Fruit fly (Drosophila melanogaster) whole organism, embryonic: ENCODE results near the gene Rpp14b.

Experiments
- Atf3 ChIP-seq: fragments of 200-800 bp; sonication (Bioruptor generic); optimal IDR thresholded peaks from 3 replicates; lab custom pipeline; 2016; ENCODE audit warnings: missing biosample characterization, missing genetic modification characterization
- CG10366 ChIP-seq: fragments of 200-800 bp; sonication (Bioruptor generic); IDR thresholded peaks from 2 replicates; pipeline ENCODE4 v1.3.6; 2022; ENCODE audit warnings: missing biosample characterization, missing genetic modification characterization
- CG11247 ChIP-seq: fragments of 200-800 bp; sonication (Bioruptor generic); IDR thresholded peaks from 2 replicates; pipeline ENCODE4 v1.3.6; 2022; ENCODE audit warnings: missing biosample characterization, missing genetic modification characterization
- CG12391 ChIP-seq: fragments of 200-800 bp; sonication (Bioruptor generic); optimal IDR thresholded peaks from 3 replicates; lab custom pipeline; 2018; ENCODE audit warnings: missing biosample characterization, mild to moderate bottlenecking, missing genetic modification characterization, moderate library complexity
- CG12769 ChIP-seq: fragments of 200-800 bp; sonication (Bioruptor generic); optimal IDR thresholded peaks from 2 replicates; lab custom pipeline; 2019; ENCODE audit warnings: missing biosample characterization, mild to moderate bottlenecking, missing genetic modification characterization, moderate library complexity
- CG15011 ChIP-seq: fragments of 200-800 bp; sonication (Bioruptor generic); optimal IDR thresholded peaks from 3 replicates; lab custom pipeline; 2018; ENCODE audit warnings: missing biosample characterization, mild to moderate bottlenecking, missing genetic modification characterization
- CG1529 ChIP-seq: fragments of 200-800 bp; sonication (Bioruptor generic); optimal IDR thresholded peaks from 3 replicates; lab custom pipeline; 2018; ENCODE audit warnings: missing biosample characterization, missing genetic modification characterization
- CG17829 ChIP-seq: fragments of 200-800 bp; optimal IDR thresholded peaks from 2 replicates; lab custom pipeline; 2019; ENCODE audit warnings: missing biosample characterization, mild to moderate bottlenecking, missing genetic modification characterization, moderate library complexity
- CG1832 ChIP-seq: fragments of 200-800 bp; sonication (Bioruptor generic); optimal IDR thresholded peaks from 2 replicates; lab custom pipeline; 2017; ENCODE audit warnings: missing biosample characterization, mild to moderate bottlenecking, missing genetic modification characterization, inconsistent platforms
- CG2120 ChIP-seq: fragments of 200-800 bp; sonication (Bioruptor generic); optimal IDR thresholded peaks from 3 replicates; lab custom pipeline; 2016; ENCODE audit warnings: missing biosample characterization, missing genetic modification characterization
- CG2202 ChIP-seq: fragments of 200-800 bp; sonication (Bioruptor generic); optimal IDR thresholded peaks from 2 replicates; lab custom pipeline; 2018; ENCODE audit warnings: missing biosample characterization, mild to moderate bottlenecking, missing genetic modification characterization
- CG2712 ChIP-seq: fragments of 200-800 bp; optimal IDR thresholded peaks from 3 replicates; lab custom pipeline; 2019; ENCODE audit warnings: missing biosample characterization, mild to moderate bottlenecking, missing genetic modification characterization, moderate library complexity
- CG33213 ChIP-seq: fragments of 200-800 bp; sonication (Bioruptor generic); optimal IDR thresholded peaks from 3 replicates; lab custom pipeline; 2016; ENCODE audit warnings: missing biosample characterization, missing genetic modification characterization
- CG3407 ChIP-seq: fragments of 200-800 bp; sonication (Bioruptor generic); optimal IDR thresholded peaks from 2 replicates; lab custom pipeline; 2018; ENCODE audit warnings: missing biosample characterization, mild to moderate bottlenecking, missing genetic modification characterization
- CG34224 ChIP-seq: fragments of 200-800 bp; sonication (Bioruptor generic); IDR thresholded peaks from 3 replicates; pipeline ENCODE4 v1.3.6; 2022; ENCODE audit warnings: missing biosample characterization, missing genetic modification characterization; ENCODE audit not compliant: partially characterized antibody
- CG34376 ChIP-seq: fragments of 200-800 bp; sonication (Bioruptor generic); optimal IDR thresholded peaks from 2 replicates; lab custom pipeline; 2018; ENCODE audit warnings: missing biosample characterization, mild to moderate bottlenecking, missing genetic modification characterization
- CG43689 ChIP-seq: fragments of 200-800 bp; sonication (Bioruptor generic); IDR thresholded peaks from 2 replicates; pipeline ENCODE4 v1.3.6; 2022; ENCODE audit warnings: missing biosample characterization, missing genetic modification characterization
- CG4707 ChIP-seq: fragments of 200-800 bp; sonication (Bioruptor generic); optimal IDR thresholded peaks from 2 replicates; lab custom pipeline; 2018; ENCODE audit warnings: missing biosample characterization, mild to moderate bottlenecking, missing genetic modification characterization, moderate library complexity
- CG5245 ChIP-seq: fragments of 200-800 bp; sonication (Bioruptor generic); optimal IDR thresholded peaks from 3 replicates; lab custom pipeline; 2016; ENCODE audit warnings: missing biosample characterization, missing genetic modification characterization
- CG6254 ChIP-seq: fragments of 200-800 bp; sonication (Bioruptor generic); optimal IDR thresholded peaks from 3 replicates; lab custom pipeline; 2017; ENCODE audit warnings: mild to moderate bottlenecking, missing biosample characterization, missing genetic modification reagents, missing genetic modification characterization
- CG6683 ChIP-seq: fragments of 200-800 bp; sonication (Bioruptor generic); optimal IDR thresholded peaks from 2 replicates; lab custom pipeline; 2017; ENCODE audit warnings: missing biosample characterization, mild to moderate bottlenecking, missing genetic modification characterization, missing genetic modification reagents
- CG6791 ChIP-seq: fragments of 200-800 bp; sonication (Bioruptor generic); IDR thresholded peaks from 3 replicates; pipeline ENCODE4 v1.3.6; 2022; ENCODE audit warnings: missing biosample characterization, missing genetic modification characterization; ENCODE audit not compliant: partially characterized antibody
- CG7745 ChIP-seq: fragments of 200-800 bp; sonication (Bioruptor generic); optimal IDR thresholded peaks from 2 replicates; lab custom pipeline; 2018; ENCODE audit warnings: missing biosample characterization, mild to moderate bottlenecking, missing genetic modification characterization, moderate library complexity
- CG7839 ChIP-seq: fragments of 200-800 bp; sonication (Bioruptor generic); optimal IDR thresholded peaks from 3 replicates; lab custom pipeline; 2018; ENCODE audit warnings: missing biosample characterization, mild to moderate bottlenecking, missing genetic modification characterization, moderate library complexity
- CG9727 ChIP-seq: fragments of 200-800 bp; sonication (Bioruptor generic); optimal IDR thresholded peaks from 3 replicates; lab custom pipeline; 2017; ENCODE audit warnings: missing biosample characterization, mild to moderate bottlenecking, missing genetic modification characterization
- CrebB ChIP-seq: fragments of 200-800 bp; sonication (Bioruptor generic); optimal IDR thresholded peaks from 3 replicates; lab custom pipeline; 2018; ENCODE audit warnings: missing biosample characterization, mild to moderate bottlenecking, missing genetic modification characterization
- Dref ChIP-seq: fragments of 200-800 bp; sonication (Bioruptor generic); IDR thresholded peaks from 2 replicates; pipeline ENCODE4 v1.3.6; 2022; ENCODE audit warnings: missing biosample characterization, missing genetic modification characterization
- Fer1 ChIP-seq: fragments of 200-800 bp; sonication (Bioruptor generic); optimal IDR thresholded peaks from 2 replicates; lab custom pipeline; 2017; ENCODE audit warnings: missing biosample characterization, mild to moderate bottlenecking, missing genetic modification characterization
- Fer3 ChIP-seq: fragments of 200-800 bp; sonication (Bioruptor generic); optimal IDR thresholded peaks from 2 replicates; lab custom pipeline; 2018; ENCODE audit warnings: missing biosample characterization, mild to moderate bottlenecking, missing genetic modification characterization, moderate library complexity
- HLHmδ ChIP-seq: fragments of 200-800 bp; sonication (Bioruptor generic); optimal IDR thresholded peaks from 2 replicates; lab custom pipeline; 2018; ENCODE audit warnings: missing biosample characterization, mild to moderate bottlenecking, missing genetic modification characterization, moderate library complexity
- Hsf ChIP-seq: fragments of 200-800 bp; sonication (Bioruptor generic); optimal IDR thresholded peaks from 3 replicates; lab custom pipeline; 2016; ENCODE audit warnings: missing biosample characterization, missing genetic modification characterization
- Lpt ChIP-seq: fragments of >200 bp; optimal IDR thresholded peaks from 2 replicates; lab custom pipeline; 2018; ENCODE audit warnings: missing biosample characterization, missing genetic modification characterization
- Nf-YA ChIP-seq: fragments of 200-800 bp; sonication (Bioruptor generic); IDR thresholded peaks from 2 replicates; pipeline ENCODE4 v1.3.6; 2022; ENCODE audit warnings: missing biosample characterization, missing genetic modification characterization
- Nf-YB ChIP-seq: fragments of 200-800 bp; sonication (Bioruptor generic); optimal IDR thresholded peaks from 3 replicates; lab custom pipeline; 2019; ENCODE audit warnings: missing biosample characterization, mild to moderate bottlenecking, missing genetic modification characterization, moderate library complexity
- Opbp ChIP-seq: fragments of 200-800 bp; sonication (Bioruptor generic); IDR thresholded peaks from 3 replicates; pipeline ENCODE4 v1.3.6; 2022; ENCODE audit warnings: missing biosample characterization, missing genetic modification characterization; ENCODE audit not compliant: partially characterized antibody
- Ssrp ChIP-seq: fragments of 200-800 bp; sonication (Bioruptor generic); optimal IDR thresholded peaks from 2 replicates; lab custom pipeline; 2018; ENCODE audit warnings: missing biosample characterization, mild to moderate bottlenecking, missing genetic modification characterization, moderate library complexity
- YL-1 ChIP-seq: fragments of 200-800 bp; sonication (Bioruptor generic); optimal IDR thresholded peaks from 3 replicates; lab custom pipeline; 2017; ENCODE audit warnings: missing biosample characterization, mild to moderate bottlenecking, missing genetic modification characterization
- abd-A ChIP-seq: fragments of 200-800 bp; sonication (Bioruptor generic); optimal IDR thresholded peaks from 3 replicates; lab custom pipeline; 2019; ENCODE audit warnings: missing biosample characterization, mild to moderate bottlenecking, missing genetic modification characterization, moderate library complexity
- ase ChIP-seq: fragments of 200-800 bp; sonication (Bioruptor generic); IDR thresholded peaks from 3 replicates; pipeline ENCODE4 v1.3.6; 2022; ENCODE audit warnings: missing biosample characterization, missing genetic modification characterization
- bsh ChIP-seq, 2 experiments: fragments of 200-800 bp; sonication (Bioruptor generic); optimal IDR thresholded peaks; 2 replicates each; lab custom pipeline; 2017 to 2018; ENCODE audit warnings: mild to moderate bottlenecking in 2 of 2, missing biosample characterization in 2 of 2, missing genetic modification characterization in 2 of 2, moderate library complexity in 1 of 2
- danr ChIP-seq: fragments of 200-800 bp; sonication (Bioruptor generic); IDR thresholded peaks from 2 replicates; pipeline ENCODE4 v1.3.6; 2022; ENCODE audit warnings: missing biosample characterization, missing genetic modification characterization
- fd102C ChIP-seq: fragments of 200-800 bp; sonication (Bioruptor generic); optimal IDR thresholded peaks from 2 replicates; lab custom pipeline; 2018; ENCODE audit warnings: missing biosample characterization, mild to moderate bottlenecking, missing genetic modification characterization, moderate library complexity
- gem ChIP-seq: fragments of 200-800 bp; sonication (Bioruptor generic); optimal IDR thresholded peaks from 2 replicates; lab custom pipeline; 2019; ENCODE audit warnings: missing biosample characterization, mild to moderate bottlenecking, missing genetic modification characterization, moderate library complexity
- gsb-n ChIP-seq: fragments of 200-800 bp; sonication (Bioruptor generic); optimal IDR thresholded peaks from 3 replicates; lab custom pipeline; 2018; ENCODE audit warnings: missing biosample characterization, mild to moderate bottlenecking, missing genetic modification characterization
- pita ChIP-seq: fragments of 200-800 bp; sonication (Bioruptor generic); optimal IDR thresholded peaks from 2 replicates; lab custom pipeline; 2017; ENCODE audit warnings: missing biosample characterization, mild to moderate bottlenecking, missing genetic modification characterization
- seq ChIP-seq: fragments of 200-800 bp; sonication (Bioruptor generic); IDR thresholded peaks from 2 replicates; pipeline ENCODE4 v1.3.6; 2022; ENCODE audit warnings: missing biosample characterization, missing genetic modification characterization
- sob ChIP-seq: fragments of 200-800 bp; sonication (Bioruptor generic); IDR thresholded peaks from 2 replicates; pipeline ENCODE4 v1.3.6; 2022; ENCODE audit warnings: missing biosample characterization, missing genetic modification characterization
- stwl ChIP-seq: fragments of 200-800 bp; sonication (Bioruptor generic); optimal IDR thresholded peaks from 3 replicates; lab custom pipeline; 2018; ENCODE audit warnings: missing biosample characterization, mild to moderate bottlenecking, missing genetic modification characterization, moderate library complexity
- unpg ChIP-seq: fragments of 200-800 bp; sonication (Bioruptor generic); optimal IDR thresholded peaks from 3 replicates; lab custom pipeline; 2018; ENCODE audit warnings: missing biosample characterization, mild to moderate bottlenecking, missing genetic modification characterization, moderate library complexity
- vfl ChIP-seq: fragments of 200-800 bp; sonication (Bioruptor generic); optimal IDR thresholded peaks from 2 replicates; lab custom pipeline; 2016; ENCODE audit warnings: missing biosample characterization, missing genetic modification characterization
- wdn ChIP-seq: fragments of 200-800 bp; sonication (Bioruptor generic); IDR thresholded peaks from 2 replicates; pipeline ENCODE4 v1.3.6; 2022; ENCODE audit warnings: missing biosample characterization, missing genetic modification characterization

The Rpp14b gene

dm6 chr3R:30039494-30039893, 16.3 kb upstream of the Rpp14b start, which contains the start of the genes janA, Sry-alpha and Sry-beta (continued):
- peak; percentile 92 for TF ChIP-seq Dref (GFP tag; lab: Robert Waterston, UW)
- TF ChIP-seq CG3407 (GFP tag; lab: Kevin White, UChicago): no peak
- no peak for TF ChIP-seq CG1529 (GFP tag; lab: Kevin White, UChicago)
- TF ChIP-seq HLHmδ: no peak
- TF ChIP-seq Nf-YA (GFP tag; lab: Robert Waterston, UW): no peak
- TF ChIP-seq CG12769: no peak
- no peak for TF ChIP-seq gem (tag; lab: Kevin White, UChicago)
- TF ChIP-seq CG15011: no peak
- no peak for TF ChIP-seq fd102C
- peak; percentile 98 for TF ChIP-seq Opbp (GFP tag; lab: Robert Waterston, UW)
- TF ChIP-seq CG34376 (GFP tag; lab: Kevin White, UChicago): no peak
- TF ChIP-seq unpg (GFP tag; lab: Kevin White, UChicago): no peak
- TF ChIP-seq Fer3: no peak
- TF ChIP-seq Ssrp (tag; lab: Kevin White, UChicago): no peak
- peak; percentile 37; the same call in 1 of the 2 replicates for TF ChIP-seq sob
- peak; percentile 22 for TF ChIP-seq Hsf (GFP tag; lab: Kevin White, UChicago)
- no peak for TF ChIP-seq CrebB (tag; lab: Kevin White, UChicago)
- TF ChIP-seq bsh (GFP tag; optimal IDR thresholded peaks at IDR 0.05; lab: Kevin White, UChicago): no peak
- no peak for TF ChIP-seq ase
- no peak for TF ChIP-seq CG11247 (GFP tag; lab: Robert Waterston, UW)
- TF ChIP-seq CG10366 (GFP tag; lab: Robert Waterston, UW): no peak
- no peak for TF ChIP-seq vfl
- TF ChIP-seq pita (GFP tag; lab: Kevin White, UChicago): no peak
- TF ChIP-seq CG12391 (tag; lab: Kevin White, UChicago): peak; percentile 59
- TF ChIP-seq CG34224: peak; percentile 100
- TF ChIP-seq CG7839: no peak
- TF ChIP-seq Nf-YB (GFP tag; lab: Kevin White, UChicago): no peak
- no peak for TF ChIP-seq wdn (GFP tag; lab: Robert Waterston, UW)
- no peak for TF ChIP-seq seq (GFP tag; lab: Robert Waterston, UW)
- TF ChIP-seq CG43689 (GFP tag; lab: Robert Waterston, UW): no peak
- TF ChIP-seq danr: no peak
- TF ChIP-seq CG9727 (GFP tag; lab: Kevin White, UChicago): no peak
- no peak for TF ChIP-seq CG33213 (GFP tag; lab: Kevin White, UChicago)
- no peak for TF ChIP-seq Lpt (GFP tag; lab: Kevin White, UChicago)
- TF ChIP-seq CG17829 (tag; lab: Kevin White, UChicago): peak; percentile 63
- no peak for TF ChIP-seq CG7745 (tag; lab: Kevin White, UChicago)
- TF ChIP-seq CG1832 (GFP tag; lab: Kevin White, UChicago): no peak
- no peak for TF ChIP-seq CG5245 (GFP tag; lab: Kevin White, UChicago)
- no peak for TF ChIP-seq abd-A
- no peak for TF ChIP-seq CG6683
- TF ChIP-seq Fer1: peak; percentile 9
- no peak for TF ChIP-seq CG2202 (tag; lab: Kevin White, UChicago)
- peak; percentile 54 for TF ChIP-seq CG2712 (tag; lab: Kevin White, UChicago)
- peak; percentile 86 for TF ChIP-seq YL-1 (GFP tag; lab: Kevin White, UChicago)
- TF ChIP-seq Atf3 (GFP tag; lab: Kevin White, UChicago): no peak
- TF ChIP-seq gsb-n (tag; lab: Kevin White, UChicago): no peak
- TF ChIP-seq CG6791 (GFP tag; lab: Robert Waterston, UW): peak; percentile 99
- no peak for TF ChIP-seq CG2120 (GFP tag; lab: Kevin White, UChicago)
- TF ChIP-seq CG6254 (GFP tag; lab: Kevin White, UChicago): no peak
- peak; percentile 77 for TF ChIP-seq stwl
- no peak for TF ChIP-seq CG4707 (GFP tag; lab: Kevin White, UChicago)
